Worm (Caenorhabditis elegans) whole organism, L4 larva: ENCODE data around the gene ZK1010.4.
A peak's percentile ranks its signal among the peaks of the same experiment; 100 is the strongest.

Experiments used
- F10B5.3 ChIP-seq: sonication (generic microtip); optimal IDR thresholded peaks from 2 replicates; lab custom pipeline; 2016; ENCODE audit warnings: mild to moderate bottlenecking, missing genetic modification characterization, missing compliant biosample characterization
- F37D6.2 ChIP-seq: sonication (generic microtip); optimal IDR thresholded peaks from 2 replicates; lab custom pipeline; 2016; ENCODE audit warnings: mild to moderate bottlenecking, missing genetic modification characterization, missing compliant biosample characterization
- F44E2.7 ChIP-seq: fragments of 200-800 bp; sonication (Bioruptor generic); IDR thresholded peaks from 2 replicates; pipeline ENCODE4 v2.1.2; 2022; ENCODE audit warnings: missing genetic modification characterization, missing compliant biosample characterization
- F49E8.2 ChIP-seq: sonication (generic microtip); optimal IDR thresholded peaks from 2 replicates; lab custom pipeline; 2016; ENCODE audit warnings: missing compliant biosample characterization, mild to moderate bottlenecking, missing genetic modification characterization, borderline replicate concordance
- T26A8.4 ChIP-seq: fragments of 200-800 bp; sonication (Bioruptor generic); IDR thresholded peaks from 2 replicates; pipeline ENCODE4 v1.3.6; 2022; ENCODE audit warnings: missing genetic modification characterization, missing compliant biosample characterization
- Y48G9A.11 ChIP-seq: fragments of 200-800 bp; sonication (Bioruptor generic); IDR thresholded peaks from 2 replicates; pipeline ENCODE4 v1.3.6; 2022; ENCODE audit warnings: missing genetic modification reagents, missing genetic modification characterization, missing compliant biosample characterization
- ZK337.2 ChIP-seq: fragments of 200-800 bp; sonication (Bioruptor generic); IDR thresholded peaks from 2 replicates; pipeline ENCODE4 v1.3.6; 2022; ENCODE audit warnings: missing genetic modification reagents, missing genetic modification characterization, missing compliant biosample characterization
- ZK546.5 ChIP-seq, 2 experiments: sonication (generic microtip); optimal IDR thresholded peaks; 2 replicates each; lab custom pipeline; 2017; ENCODE audit warnings: missing biosample characterization in 2 of 2, missing genetic modification characterization in 2 of 2
- ama-1 ChIP-seq: fragments of 150-350 bp; optimal IDR thresholded peaks from 2 replicates; lab custom pipeline; 2014; ENCODE audit warnings: inconsistent platforms, mixed read lengths
- ceh-20 ChIP-seq: fragments of 200-800 bp; sonication (Bioruptor generic); IDR thresholded peaks from 2 replicates; pipeline ENCODE4 v1.3.6; 2022; ENCODE audit warnings: missing genetic modification reagents, missing genetic modification characterization, missing compliant biosample characterization
- ceh-32 ChIP-seq: sonication (generic microtip); optimal IDR thresholded peaks from 2 replicates; lab custom pipeline; 2016; ENCODE audit warnings: mild to moderate bottlenecking, missing genetic modification characterization, missing compliant biosample characterization; ENCODE audit not compliant: poor library complexity
- ctbp-1 ChIP-seq: fragments of 200-800 bp; sonication (Bioruptor generic); IDR thresholded peaks from 2 replicates; pipeline ENCODE4 v1.3.6; 2022; ENCODE audit warnings: missing genetic modification reagents, missing genetic modification characterization, missing compliant biosample characterization
- daf-8 ChIP-seq: fragments of 200-800 bp; sonication (Bioruptor generic); IDR thresholded peaks from 2 replicates; pipeline ENCODE4 v1.3.6; 2022; ENCODE audit warnings: missing genetic modification characterization, missing compliant biosample characterization
- dmd-6 ChIP-seq: fragments of 200-800 bp; sonication (Bioruptor generic); IDR thresholded peaks from 2 replicates; pipeline ENCODE4 v1.3.6; 2022; ENCODE audit warnings: missing genetic modification reagents, missing genetic modification characterization, missing compliant biosample characterization
- duxl-1 ChIP-seq: sonication (generic microtip); optimal IDR thresholded peaks from 2 replicates; lab custom pipeline; 2016; ENCODE audit warnings: mild to moderate bottlenecking, missing genetic modification characterization, moderate library complexity, missing compliant biosample characterization; ENCODE audit not compliant: poor library complexity
- dve-1 ChIP-seq: sonication (generic microtip); optimal IDR thresholded peaks from 2 replicates; lab custom pipeline; 2017; ENCODE audit warnings: antibody characterized with exemption, mild to moderate bottlenecking, missing genetic modification characterization, missing compliant biosample characterization; ENCODE audit not compliant: insufficient read depth
- fkh-10 ChIP-seq: fragments of 150-350 bp; optimal IDR thresholded peaks from 2 replicates; lab custom pipeline; 2014; ENCODE audit warnings: missing biosample characterization, missing genetic modification reagents, missing genetic modification characterization
- hlh-11 ChIP-seq: fragments of 200-800 bp; sonication (Bioruptor generic); optimal IDR thresholded peaks from 2 replicates; lab custom pipeline; 2018; ENCODE audit warnings: mild to moderate bottlenecking, missing genetic modification characterization, missing compliant biosample characterization
- hlh-30 ChIP-seq: sonication (generic microtip); optimal IDR thresholded peaks from 2 replicates; lab custom pipeline; 2017; ENCODE audit warnings: antibody characterized with exemption, mild to moderate bottlenecking, missing genetic modification characterization, missing compliant biosample characterization; ENCODE audit not compliant: insufficient read depth
- hmg-1.1 ChIP-seq: fragments of 200-800 bp; sonication (Bioruptor generic); IDR thresholded peaks from 2 replicates; pipeline ENCODE4 v1.3.6; 2022; ENCODE audit warnings: missing genetic modification reagents, missing genetic modification characterization, missing compliant biosample characterization
- jun-1 ChIP-seq: fragments of 150-350 bp; optimal IDR thresholded peaks from 2 replicates; lab custom pipeline; 2014; ENCODE audit warnings: missing biosample characterization, missing genetic modification reagents, missing genetic modification characterization
- lin-13 ChIP-seq: fragments of 150-350 bp; optimal IDR thresholded peaks from 2 replicates; lab custom pipeline; 2014; ENCODE audit warnings: missing biosample characterization, missing genetic modification reagents, missing genetic modification characterization
- lin-38 ChIP-seq: fragments of 200-800 bp; sonication (Bioruptor generic); IDR thresholded peaks from 2 replicates; pipeline ENCODE4 v1.3.6; 2022; ENCODE audit warnings: missing genetic modification reagents, missing genetic modification characterization, missing compliant biosample characterization
- lin-39 ChIP-seq: fragments of 150-350 bp; optimal IDR thresholded peaks from 2 replicates; lab custom pipeline; 2014; ENCODE audit warnings: missing biosample characterization, missing genetic modification reagents, missing genetic modification characterization
- madf-5 ChIP-seq, 2 experiments: fragments of 200-800 bp; sonication (Bioruptor generic); IDR thresholded peaks; 2 replicates each; pipeline ENCODE4 v1.3.6; 2022; ENCODE audit warnings: missing compliant biosample characterization in 2 of 2, missing genetic modification characterization in 2 of 2
- madf-9 ChIP-seq: fragments of 200-800 bp; sonication (Bioruptor generic); conservative IDR thresholded peaks from 2 replicates; pipeline ENCODE4 v1.3.6; 2022; ENCODE audit warnings: missing genetic modification reagents, missing genetic modification characterization, missing compliant biosample characterization
- mdl-1 ChIP-seq, 2 experiments: fragments of 150-350 bp in 1 of 2; sonication (generic microtip) in 1 of 2; optimal IDR thresholded peaks; 2 replicates each; lab custom pipeline; 2014 to 2017; ENCODE audit warnings: missing biosample characterization in 2 of 2, missing genetic modification characterization in 2 of 2
- mdt-29 ChIP-seq: fragments of 200-800 bp; sonication (Bioruptor generic); IDR thresholded peaks from 2 replicates; pipeline ENCODE4 v1.3.6; 2022; ENCODE audit warnings: missing genetic modification reagents, missing genetic modification characterization, missing compliant biosample characterization
- nhr-237 ChIP-seq: sonication (generic microtip); optimal IDR thresholded peaks from 2 replicates; lab custom pipeline; 2017; ENCODE audit warnings: missing biosample characterization, missing genetic modification characterization
- nhr-25 ChIP-seq: sonication (generic microtip); optimal IDR thresholded peaks from 2 replicates; lab custom pipeline; 2017; ENCODE audit warnings: missing genetic modification characterization, mild to moderate bottlenecking, missing compliant biosample characterization, antibody characterized with exemption, moderate library complexity, borderline replicate concordance; ENCODE audit not compliant: insufficient read depth
- nhr-41 ChIP-seq: fragments of 200-800 bp; sonication (Bioruptor generic); IDR thresholded peaks from 2 replicates; pipeline ENCODE4 v1.3.6; 2022; ENCODE audit warnings: missing genetic modification reagents, missing genetic modification characterization, missing compliant biosample characterization
- nhr-42 ChIP-seq: fragments of 200-800 bp; sonication (Bioruptor generic); IDR thresholded peaks from 2 replicates; pipeline ENCODE4 v1.3.6; 2022; ENCODE audit warnings: missing genetic modification characterization, missing compliant biosample characterization
- nhr-77 ChIP-seq: fragments of 150-350 bp; optimal IDR thresholded peaks from 2 replicates; lab custom pipeline; 2014; ENCODE audit warnings: missing biosample characterization, missing genetic modification characterization
- pha-4 ChIP-seq, 2 experiments: fragments of 150-350 bp in 1 of 2; fragments of 200-800 bp in 1 of 2; sonication (Bioruptor generic) in 1 of 2; IDR thresholded peaks in 1 of 2; optimal IDR thresholded peaks in 1 of 2; 2 replicates each; pipeline versions ENCODE4 v1.3.6 to Lab custom; 2014 to 2022; ENCODE audit warnings: missing genetic modification characterization in 2 of 2, missing genetic modification reagents in 2 of 2, missing biosample characterization in 1 of 2, missing compliant biosample characterization in 1 of 2
- rbr-2 ChIP-seq: sonication (generic microtip); optimal IDR thresholded peaks from 2 replicates; lab custom pipeline; 2016; ENCODE audit warnings: missing genotype, missing genetic modification characterization, missing compliant biosample characterization
- set-16 ChIP-seq: fragments of 200-800 bp; sonication (Bioruptor generic); IDR thresholded peaks from 2 replicates; pipeline ENCODE4 v1.3.6; 2022; ENCODE audit warnings: missing genetic modification reagents, missing genetic modification characterization, missing compliant biosample characterization
- spr-1 ChIP-seq: sonication (generic microtip); optimal IDR thresholded peaks from 2 replicates; lab custom pipeline; 2016; ENCODE audit warnings: mild to moderate bottlenecking, missing genetic modification characterization, missing compliant biosample characterization
- spr-3 ChIP-seq: fragments of 200-800 bp; sonication (Bioruptor generic); optimal IDR thresholded peaks from 2 replicates; lab custom pipeline; 2018; ENCODE audit warnings: mild to moderate bottlenecking, missing genetic modification characterization, missing compliant biosample characterization
- unc-130 ChIP-seq: sonication (generic microtip); optimal IDR thresholded peaks from 2 replicates; lab custom pipeline; 2016; ENCODE audit warnings: missing genetic modification reagents, missing genetic modification characterization, missing compliant biosample characterization
- unc-62 ChIP-seq, 3 experiments: fragments of 150-350 bp in 1 of 3; sonication (generic microtip); optimal IDR thresholded peaks in 2 of 3; peaks in 1 of 3; 1 replicate in 1 of 3; 2 replicates in 2 of 3; lab custom pipeline; 2014 to 2017; ENCODE audit warnings: missing biosample characterization in 3 of 3, missing genetic modification characterization in 3 of 3, missing genetic modification reagents in 3 of 3, missing genotype in 1 of 3
- vab-7 ChIP-seq: fragments of 200-800 bp; sonication (Bioruptor generic); IDR thresholded peaks from 2 replicates; pipeline ENCODE4 v1.3.6; 2022; ENCODE audit warnings: missing genetic modification reagents, missing genetic modification characterization, missing compliant biosample characterization
- zag-1 ChIP-seq: fragments of 150-350 bp; optimal IDR thresholded peaks from 2 replicates; lab custom pipeline; 2014; ENCODE audit warnings: missing biosample characterization, missing genetic modification characterization
- zfp-2 ChIP-seq: sonication (generic microtip); optimal IDR thresholded peaks from 2 replicates; lab custom pipeline; 2016; ENCODE audit warnings: mild to moderate bottlenecking, missing genetic modification characterization, missing compliant biosample characterization
- zfp-3 ChIP-seq: fragments of 200-800 bp; sonication (Bioruptor generic); conservative IDR thresholded peaks from 2 replicates; pipeline ENCODE4 v1.3.6; 2022; ENCODE audit warnings: missing genetic modification reagents, missing genetic modification characterization, missing compliant biosample characterization
- zip-11 ChIP-seq: fragments of 200-800 bp; sonication (Bioruptor generic); IDR thresholded peaks from 2 replicates; pipeline ENCODE4 v1.3.6; 2022; ENCODE audit warnings: missing genetic modification characterization, missing compliant biosample characterization
- ztf-11 ChIP-seq: fragments of 150-350 bp; optimal IDR thresholded peaks from 2 replicates; lab custom pipeline; 2014; ENCODE audit warnings: missing biosample characterization, missing genetic modification characterization

The ZK1010.4 gene

DNA sequence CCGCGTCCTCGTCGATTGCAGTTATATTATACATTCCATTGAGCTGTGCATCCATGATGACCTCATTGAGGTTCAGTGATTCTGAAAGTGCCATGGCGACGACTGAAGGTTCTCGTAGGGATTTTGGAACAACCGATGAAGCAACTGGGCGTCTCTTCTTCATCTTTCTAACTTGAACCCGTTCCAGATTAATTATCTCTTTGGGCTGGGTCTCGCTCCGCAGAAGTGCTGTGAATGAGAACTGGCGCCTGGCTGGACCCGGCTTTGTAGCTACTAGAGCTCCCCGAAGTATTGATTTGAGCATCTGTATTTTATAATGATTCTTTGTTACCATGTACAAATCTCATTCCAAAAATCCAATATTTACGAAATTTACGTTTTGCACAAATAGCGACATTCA is 3.3 kb upstream of the ZK1010.4 start, which contains the start of gene ZK1010.2 (continued):
- TF ChIP-seq daf-8 (no peak), lin-39 (tag; lab: Kevin White, UChicago) (no peak), ztf-11 (tag; lab: Kevin White, UChicago) (no peak), hlh-11 (tag; lab: Kevin White, UChicago) (no peak), nhr-25 (tag; lab: Kevin White, UChicago) (no peak), set-16 (no peak), pha-4 (GFP tag; IDR thresholded peaks at IDR 0.05; lab: Robert Waterston, UW) (peak; percentile 64; the same call in 1 of the 2 replicates), pha-4 (tag; optimal IDR thresholded peaks at IDR 0.05; lab: Kevin White, UChicago) (no peak), mdl-1 (tag; optimal IDR thresholded peaks at IDR 0.05; lab: Kevin White, UChicago) (no peak), madf-5 (GFP tag; IDR thresholded peaks at IDR 0.05; lab: Robert Waterston, UW) (no peak)

DNA sequence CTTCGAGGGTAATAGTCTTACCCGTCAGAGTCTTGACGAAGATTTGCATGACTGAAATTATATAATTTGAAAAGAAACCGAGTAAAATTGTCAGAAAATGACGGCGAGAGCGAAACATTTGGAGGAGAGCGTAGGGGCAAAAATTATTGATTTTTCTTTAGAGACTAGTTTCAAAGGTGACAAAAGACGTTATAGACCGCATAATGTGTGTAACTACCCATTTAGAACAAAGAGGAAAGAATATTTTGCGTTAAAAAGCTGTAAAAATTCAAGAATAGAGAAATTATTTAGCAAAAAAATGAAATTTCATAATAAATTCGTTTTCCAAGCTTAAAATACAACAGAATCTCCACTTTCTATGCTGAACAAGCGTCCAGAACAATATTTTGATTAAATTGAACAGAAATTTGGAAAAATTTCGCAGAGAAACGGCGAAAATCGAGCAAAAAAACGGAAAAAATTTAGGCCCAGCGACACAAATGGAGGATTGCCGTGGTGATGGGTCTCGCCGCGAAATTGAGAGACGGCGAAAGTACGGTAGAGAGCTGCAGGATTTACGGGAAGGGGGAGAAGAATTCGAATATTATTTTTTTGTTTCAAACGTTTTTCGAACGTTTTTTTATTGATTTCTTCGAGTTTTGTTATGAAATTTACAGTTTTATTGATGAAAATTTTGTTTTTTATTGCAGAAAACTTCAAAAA is 2.2 kb upstream of the ZK1010.4 start, which contains the start of the genes ubq-2 and frg-1:
Gene ubq-2 (minus strand): TSS at position 51 of the 702 bp plus-strand sequence.
Gene frg-1 (plus strand): TSS at position 690 of the 702 bp plus-strand sequence.
- TF ChIP-seq zip-11 (GFP tag; lab: Robert Waterston, UW) (no peak), ZK546.5 (tag; optimal IDR thresholded peaks at IDR 0.05; lab: Kevin White, UChicago) (peak in 1 of 2 experiments; percentile 19), ceh-20 (GFP tag; lab: Robert Waterston, UW) (peak; percentile 76), ama-1 (peak; percentile 57), ctbp-1 (GFP tag; lab: Robert Waterston, UW) (peak; percentile 74), dmd-6 (GFP tag; lab: Robert Waterston, UW) (peak; percentile 67), zfp-2 (tag; lab: Kevin White, UChicago) (peak; percentile 43), F49E8.2 (tag; lab: Kevin White, UChicago) (peak; percentile 76), spr-1 (tag; lab: Kevin White, UChicago) (peak; percentile 69), lin-38 (GFP tag; lab: Robert Waterston, UW) (peak; percentile 88), unc-62 (GFP tag; optimal IDR thresholded peaks at IDR 0.05 in 1 of 2; lab: Kevin White, UChicago) (peak in 1 of 2 experiments; percentile 57), unc-62 (tag; optimal IDR thresholded peaks at IDR 0.05; lab: Kevin White, UChicago) (no peak), madf-9 (GFP tag; lab: Robert Waterston, UW) (no peak), F10B5.3 (peak; percentile 2), nhr-41 (GFP tag; lab: Robert Waterston, UW) (no peak), dve-1 (tag; lab: Kevin White, UChicago) (peak; percentile 91), hmg-1.1 (GFP tag; lab: Robert Waterston, UW) (peak; percentile 83), vab-7 (GFP tag; lab: Robert Waterston, UW) (no peak), zag-1 (tag; lab: Kevin White, UChicago) (no peak), fkh-10 (GFP tag; lab: Kevin White, UChicago) (no peak), rbr-2 (tag; lab: Kevin White, UChicago) (peak; percentile 79), hlh-30 (tag; lab: Kevin White, UChicago) (peak; percentile 74), ceh-32 (tag; lab: Kevin White, UChicago) (no peak), nhr-237 (no peak), jun-1 (no peak), T26A8.4 (GFP tag; lab: Robert Waterston, UW) (peak; percentile 77), unc-130 (GFP tag; lab: Kevin White, UChicago) (peak; percentile 43), Y48G9A.11 (GFP tag; lab: Robert Waterston, UW) (no peak), lin-13 (GFP tag; lab: Kevin White, UChicago) (peak; percentile 79), mdt-29 (GFP tag; lab: Robert Waterston, UW) (peak; percentile 57; the same call in 1 of the 2 replicates), ZK337.2 (GFP tag; lab: Robert Waterston, UW) (no peak), nhr-42 (GFP tag; lab: Robert Waterston, UW) (0 out of 2 replicates have a peak, but pooled peaks have one; percentile 38), zfp-3 (GFP tag; lab: Robert Waterston, UW) (0 out of 2 replicates have a peak, but pooled peaks have one; percentile 21), duxl-1 (tag; lab: Kevin White, UChicago) (peak; percentile 58), nhr-77 (tag; lab: Kevin White, UChicago) (peak; percentile 59), spr-3 (GFP tag; lab: Kevin White, UChicago) (peak; percentile 39), hlh-11 (tag; lab: Kevin White, UChicago) (peak; percentile 77), F44E2.7 (no peak), F37D6.2 (tag; lab: Kevin White, UChicago) (peak; percentile 81)
